Fruit fly (Drosophila melanogaster) whole organism, prepupa: ENCODE measurements around the gene Fer1.

Experiments
- Blimp-1 ChIP-seq: fragments of 200-800 bp; sonication (Bioruptor generic); optimal IDR thresholded peaks from 3 replicates; lab custom pipeline; 2017; ENCODE audit warnings: missing biosample characterization, missing genetic modification characterization, mild to moderate bottlenecking, moderate library complexity, missing genetic modification reagents
- CG10669 ChIP-seq: fragments of 200-800 bp; sonication (Bioruptor generic); optimal IDR thresholded peaks from 3 replicates; lab custom pipeline; 2018; ENCODE audit warnings: missing biosample characterization, mild to moderate bottlenecking, missing genetic modification characterization, moderate library complexity
- CG1621 ChIP-seq: fragments of 200-800 bp; sonication (Bioruptor generic); optimal IDR thresholded peaks from 3 replicates; lab custom pipeline; 2018; ENCODE audit warnings: missing biosample characterization, mild to moderate bottlenecking, missing genetic modification characterization
- CG16779 ChIP-seq: fragments of 200-800 bp; sonication (Bioruptor generic); optimal IDR thresholded peaks from 3 replicates; lab custom pipeline; 2017; ENCODE audit warnings: missing biosample characterization, mild to moderate bottlenecking, missing genetic modification characterization
- CG3032 ChIP-seq: fragments of 200-800 bp; optimal IDR thresholded peaks from 2 replicates; lab custom pipeline; 2019; ENCODE audit warnings: missing biosample characterization, mild to moderate bottlenecking, missing genetic modification characterization, moderate library complexity
- CG31627 ChIP-seq: fragments of 200-800 bp; sonication (Bioruptor generic); optimal IDR thresholded peaks from 3 replicates; lab custom pipeline; 2016; ENCODE audit warnings: missing biosample characterization, missing genetic modification characterization
- CG34406 ChIP-seq: fragments of 200-800 bp; sonication (Bioruptor generic); optimal IDR thresholded peaks from 3 replicates; lab custom pipeline; 2016; ENCODE audit warnings: missing biosample characterization, missing genetic modification characterization
- CG6792 ChIP-seq: fragments of 200-800 bp; sonication (Bioruptor generic); optimal IDR thresholded peaks from 3 replicates; lab custom pipeline; 2016; ENCODE audit warnings: missing biosample characterization, missing genetic modification characterization
- CG6854 ChIP-seq: fragments of 200-800 bp; sonication (Bioruptor generic); optimal IDR thresholded peaks from 2 replicates; lab custom pipeline; 2017; ENCODE audit warnings: missing biosample characterization, mild to moderate bottlenecking, missing genetic modification characterization
- CG7368 ChIP-seq: fragments of 200-800 bp; sonication (Bioruptor generic); optimal IDR thresholded peaks from 3 replicates; lab custom pipeline; 2016; ENCODE audit warnings: missing biosample characterization, missing genetic modification characterization
- CG8119 ChIP-seq: fragments of 200-800 bp; sonication (Bioruptor generic); IDR thresholded peaks from 3 replicates; pipeline ENCODE4 v1.3.6; 2022; ENCODE audit warnings: missing biosample characterization, missing genetic modification characterization
- Eip75B ChIP-seq: fragments of 200-800 bp; sonication (Bioruptor generic); optimal IDR thresholded peaks from 3 replicates; lab custom pipeline; 2016; ENCODE audit warnings: missing biosample characterization, missing genetic modification characterization
- Eip78C ChIP-seq: fragments of 200-800 bp; sonication (Bioruptor generic); peaks from one replicate; lab custom pipeline; 2016; ENCODE audit warnings: missing biosample characterization, missing genetic modification characterization
- Eip93F ChIP-seq: fragments of 200-800 bp; sonication (Bioruptor generic); optimal IDR thresholded peaks from 2 replicates; lab custom pipeline; 2016; ENCODE audit warnings: missing biosample characterization, mild to moderate bottlenecking, missing genetic modification characterization
- Gug ChIP-seq: fragments of 200-800 bp; sonication (Bioruptor generic); IDR thresholded peaks from 2 replicates; pipeline ENCODE4 v1.3.6; 2022; ENCODE audit warnings: missing biosample characterization, missing genetic modification characterization
- Hr39 ChIP-seq: fragments of 200-800 bp; sonication (Bioruptor generic); optimal IDR thresholded peaks from 2 replicates; lab custom pipeline; 2016; ENCODE audit warnings: missing biosample characterization, missing genetic modification characterization
- OdsH ChIP-seq: fragments of 200-800 bp; sonication (Bioruptor generic); optimal IDR thresholded peaks from 3 replicates; lab custom pipeline; 2016; ENCODE audit warnings: missing biosample characterization, missing genetic modification characterization
- Smox ChIP-seq: fragments of 200-800 bp; sonication (Bioruptor generic); optimal IDR thresholded peaks from 3 replicates; lab custom pipeline; 2016; ENCODE audit warnings: missing biosample characterization, missing genetic modification characterization
- Sox102F ChIP-seq: fragments of 200-800 bp; sonication (Bioruptor generic); optimal IDR thresholded peaks from 2 replicates; lab custom pipeline; 2016; ENCODE audit warnings: missing biosample characterization, mild to moderate bottlenecking, missing genetic modification characterization
- Sox15 ChIP-seq: fragments of 200-800 bp; sonication (Bioruptor generic); optimal IDR thresholded peaks from 3 replicates; lab custom pipeline; 2016; ENCODE audit warnings: missing biosample characterization, missing genetic modification characterization
- acj6 ChIP-seq: fragments of 200-800 bp; sonication (Bioruptor generic); optimal IDR thresholded peaks from 3 replicates; lab custom pipeline; 2016; ENCODE audit warnings: missing biosample characterization, missing genetic modification characterization
- cyc ChIP-seq: fragments of 200-800 bp; sonication (Bioruptor generic); optimal IDR thresholded peaks from 3 replicates; lab custom pipeline; 2016; ENCODE audit warnings: missing biosample characterization, missing genetic modification characterization
- dsx ChIP-seq: fragments of 200-800 bp; optimal IDR thresholded peaks from 3 replicates; lab custom pipeline; 2019; ENCODE audit warnings: missing biosample characterization, mild to moderate bottlenecking, missing genetic modification characterization, moderate library complexity; ENCODE audit not compliant: poor library complexity, severe bottlenecking
- eg ChIP-seq: fragments of 200-800 bp; sonication (Bioruptor generic); IDR thresholded peaks from 3 replicates; pipeline ENCODE4 v1.3.6; 2022; ENCODE audit warnings: missing biosample characterization, missing genetic modification characterization
- esn ChIP-seq: fragments of 200-800 bp; sonication (Bioruptor generic); optimal IDR thresholded peaks from 2 replicates; lab custom pipeline; 2016; ENCODE audit warnings: missing biosample characterization, mild to moderate bottlenecking, missing genetic modification characterization, moderate library complexity
- fd59A ChIP-seq: fragments of 200-800 bp; sonication (Bioruptor generic); optimal IDR thresholded peaks from 2 replicates; lab custom pipeline; 2017; ENCODE audit warnings: missing biosample characterization, mild to moderate bottlenecking, missing genetic modification characterization, missing genetic modification reagents
- fkh ChIP-seq: fragments of 200-800 bp; sonication (Bioruptor generic); optimal IDR thresholded peaks from 3 replicates; lab custom pipeline; 2017; ENCODE audit warnings: missing biosample characterization, mild to moderate bottlenecking, missing genetic modification characterization, moderate library complexity
- pdm3 ChIP-seq: fragments of 200-800 bp; sonication (Bioruptor generic); optimal IDR thresholded peaks from 3 replicates; lab custom pipeline; 2016; ENCODE audit warnings: missing biosample characterization, missing genetic modification characterization
- salr ChIP-seq, 2 experiments: fragments of 200-800 bp; sonication (Bioruptor generic); optimal IDR thresholded peaks; 3 replicates each; lab custom pipeline; 2016 to 2018; ENCODE audit warnings: missing biosample characterization in 2 of 2, missing genetic modification characterization in 2 of 2, mild to moderate bottlenecking in 1 of 2
- ss ChIP-seq, 2 experiments: fragments of 200-800 bp; sonication (Bioruptor generic); optimal IDR thresholded peaks; 2 replicates in 1 of 2; 3 replicates in 1 of 2; lab custom pipeline; 2017 to 2018; ENCODE audit warnings: mild to moderate bottlenecking in 2 of 2, missing biosample characterization in 2 of 2, missing genetic modification characterization in 2 of 2, moderate library complexity in 1 of 2
- svp ChIP-seq: fragments of 200-800 bp; sonication (Bioruptor generic); peaks from one replicate; lab custom pipeline; 2016; ENCODE audit warnings: missing biosample characterization, missing genetic modification characterization
- topi ChIP-seq: fragments of 200-800 bp; sonication (Bioruptor generic); optimal IDR thresholded peaks from 3 replicates; lab custom pipeline; 2016; ENCODE audit warnings: missing biosample characterization, missing genetic modification characterization

Gene Fer1

DNA sequence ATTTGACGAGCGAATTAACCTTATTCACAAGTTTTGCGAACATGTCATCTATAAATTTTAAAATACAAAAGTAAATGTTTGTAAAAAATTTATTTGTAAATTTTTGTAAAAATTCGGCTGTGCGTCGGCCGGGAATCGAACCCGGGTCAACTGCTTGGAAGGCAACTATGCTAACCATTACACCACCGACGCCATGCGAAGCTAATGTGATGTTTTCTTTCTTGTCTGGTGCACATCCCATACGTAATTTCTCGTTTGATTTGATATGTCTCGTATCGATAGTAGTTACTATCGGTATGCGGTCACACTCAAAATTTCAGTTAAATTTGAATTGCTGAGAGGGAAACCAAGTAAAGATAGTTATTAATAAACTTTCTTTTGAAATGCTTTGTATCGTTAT is 5.2 kb upstream of the Fer1 start:
- TF ChIP-seq topi (GFP tag; lab: Kevin White, UChicago) (peak; percentile 14), Smox (GFP tag; lab: Kevin White, UChicago) (no peak), Eip78C (GFP tag; lab: Kevin White, UChicago) (peak; percentile 58), svp (GFP tag; lab: Kevin White, UChicago) (peak; percentile 70), esn (GFP tag; lab: Kevin White, UChicago) (peak; percentile 46)
- TF ChIP-seq, all 60 proteins: peak for 4

dm6 chr3R:7131260-7131659 is 4.7 kb upstream of the Fer1 start, which contains the start of gene CG31493:
CG31493 (plus strand) TSS chr3R:7131560.
- no peak for TF ChIP-seq OdsH (GFP tag; lab: Kevin White, UChicago)
- TF ChIP-seq CG6792 (GFP tag; lab: Kevin White, UChicago), result no peak
- TF ChIP-seq CG6854 (GFP tag; lab: Kevin White, UChicago), result no peak
- no peak for TF ChIP-seq Sox102F (GFP tag; lab: Kevin White, UChicago)
- TF ChIP-seq CG16779 (tag; lab: Kevin White, UChicago), result no peak
- no peak for TF ChIP-seq eg
- TF ChIP-seq, all 60 proteins: peak for 0

DNA sequence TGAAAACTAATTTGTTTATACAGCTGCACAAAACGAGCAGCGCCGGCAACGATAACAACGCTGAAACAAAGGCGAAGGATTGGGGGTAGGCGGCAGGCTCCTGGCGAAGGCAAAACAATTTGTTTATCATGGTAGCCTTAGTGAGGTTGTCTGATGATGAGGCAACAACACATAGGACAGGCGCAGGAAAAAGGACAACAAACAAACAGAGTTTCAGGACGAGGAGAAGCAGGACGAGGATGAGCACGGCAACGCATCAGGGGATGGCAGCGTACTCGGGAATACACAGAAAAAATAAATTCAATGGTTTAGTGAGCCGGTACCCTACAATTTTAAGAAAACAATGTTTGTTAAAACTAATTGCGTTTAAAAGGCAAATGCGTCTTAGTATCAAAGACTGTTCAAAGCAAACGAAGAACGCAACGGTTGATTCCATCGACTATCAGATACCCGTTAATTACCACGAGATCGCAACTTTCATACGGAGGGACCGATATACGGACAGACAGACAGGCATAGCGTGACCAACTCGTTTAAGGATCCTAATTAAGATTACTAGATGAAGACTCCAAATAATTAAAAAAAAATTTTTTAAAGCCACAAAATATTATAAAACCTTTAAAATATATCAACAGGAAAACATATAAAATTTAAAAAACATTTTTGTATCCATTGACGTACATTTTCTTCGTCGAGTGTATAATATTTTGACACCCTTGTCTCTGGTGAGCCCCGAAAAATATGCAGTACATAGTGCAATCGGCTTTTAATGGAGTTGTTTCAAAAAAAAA is 1.1 kb upstream of the Fer1 start:
- TF ChIP-seq CG7368 (GFP tag; lab: Kevin White, UChicago), result no peak
- no peak for TF ChIP-seq CG1621 (tag; lab: Kevin White, UChicago)
- no peak for TF ChIP-seq salr (GFP tag; optimal IDR thresholded peaks at IDR 0.05; lab: Kevin White, UChicago)
- no peak for TF ChIP-seq CG34406
- TF ChIP-seq CG31627 (GFP tag; lab: Kevin White, UChicago), result no peak
- TF ChIP-seq CG8119 (GFP tag; lab: Robert Waterston, UW), result no peak
- TF ChIP-seq Eip93F (GFP tag; lab: Kevin White, UChicago), result no peak
- TF ChIP-seq CG6792 (GFP tag; lab: Kevin White, UChicago), result no peak
- TF ChIP-seq cyc (GFP tag; lab: Kevin White, UChicago), result no peak
- no peak for TF ChIP-seq Hr39 (GFP tag; lab: Kevin White, UChicago)
- no peak for TF ChIP-seq pdm3
- no peak for TF ChIP-seq Eip78C (GFP tag; lab: Kevin White, UChicago)
- no peak for TF ChIP-seq fkh (GFP tag; lab: Kevin White, UChicago)
- TF ChIP-seq svp (GFP tag; lab: Kevin White, UChicago), result no peak
- TF ChIP-seq Gug (GFP tag; lab: Robert Waterston, UW), result no peak
- no peak for TF ChIP-seq acj6 (GFP tag; lab: Kevin White, UChicago)
- no peak for TF ChIP-seq Sox102F (GFP tag; lab: Kevin White, UChicago)
- TF ChIP-seq ss (GFP tag; optimal IDR thresholded peaks at IDR 0.05; lab: Kevin White, UChicago), result no peak
- TF ChIP-seq, all 60 proteins: peak for 0

dm6 chr3R:7137207-7137606 is 1.2 kb downstream of the Fer1 start:
- TF ChIP-seq eg (no peak), Blimp-1 (GFP tag; lab: Kevin White, UChicago) (no peak), Eip75B (GFP tag; lab: Kevin White, UChicago) (no peak), CG3032 (tag; lab: Kevin White, UChicago) (no peak), dsx (GFP tag; lab: Kevin White, UChicago) (no peak), CG1621 (tag; lab: Kevin White, UChicago) (no peak), esn (GFP tag; lab: Kevin White, UChicago) (no peak), Sox15 (no peak), Smox (GFP tag; lab: Kevin White, UChicago) (no peak), ss (GFP tag; optimal IDR thresholded peaks at IDR 0.05; lab: Kevin White, UChicago) (no peak), CG10669 (GFP tag; lab: Kevin White, UChicago) (no peak), fd59A (no peak)
